Worm (Caenorhabditis elegans): ENCODE measurements around the gene rbm-22.

- no peak for TF ChIP-seq hmg-1.2 (GFP tag; IDR thresholded peaks at IDR 0.05)
- no peak for TF ChIP-seq tlf-1 (GFP tag; optimal IDR thresholded peaks at IDR 0.05)
- TF ChIP-seq hrde-1 (tag; optimal IDR thresholded peaks at IDR 0.05; ENCODE audit: borderline replicate concordance) = no peak
- no peak for TF ChIP-seq unc-62 (GFP tag; optimal IDR thresholded peaks at IDR 0.05)
- TF ChIP-seq attf-5 (GFP tag; optimal IDR thresholded peaks at IDR 0.05) = no peak
- no peak for TF ChIP-seq ama-1 (optimal IDR thresholded peaks at IDR 0.05)
- no peak for TF ChIP-seq ama-1 (GFP tag; optimal IDR thresholded peaks at IDR 0.05)
- no peak for TF ChIP-seq Y53F4B.3 (GFP tag; IDR thresholded peaks at IDR 0.05)
Observed at ce11 chrIV:10832148-10832547, 29.1 kb upstream of the rbm-22 start, which contains the start of gene best-15.

Measured in whole organism, young adult.